Fruit fly (Drosophila melanogaster) whole organism, embryonic: ENCODE measurements around the gene dpr20.

Experiments used
- Abd-B ChIP-seq: fragments of 200-800 bp; sonication (Bioruptor generic); optimal IDR thresholded peaks from 2 replicates; lab custom pipeline; 2018; ENCODE audit warnings: missing biosample characterization, mild to moderate bottlenecking, missing genetic modification characterization, moderate library complexity
- BEAF-32 ChIP-seq: fragments of 200-800 bp; sonication (Bioruptor generic); optimal IDR thresholded peaks from 3 replicates; lab custom pipeline; 2017; ENCODE audit warnings: missing biosample characterization, missing genetic modification characterization, mild to moderate bottlenecking, moderate library complexity, missing genetic modification reagents
- Bdp1 ChIP-seq: fragments of 200-800 bp; sonication (Bioruptor generic); optimal IDR thresholded peaks from 3 replicates; lab custom pipeline; 2016; ENCODE audit warnings: missing biosample characterization, missing genetic modification characterization
- CG10267 ChIP-seq: fragments of 200-800 bp; sonication (Bioruptor generic); optimal IDR thresholded peaks from 2 replicates; lab custom pipeline; 2018; ENCODE audit warnings: missing biosample characterization, mild to moderate bottlenecking, missing genetic modification characterization, moderate library complexity
- CG10462 ChIP-seq: fragments of 200-800 bp; sonication (Bioruptor generic); optimal IDR thresholded peaks from 2 replicates; lab custom pipeline; 2016; ENCODE audit warnings: missing biosample characterization, missing genetic modification characterization
- CG10979 ChIP-seq: fragments of 200-800 bp; sonication (Bioruptor generic); optimal IDR thresholded peaks from 2 replicates; lab custom pipeline; 2018; ENCODE audit warnings: missing biosample characterization, mild to moderate bottlenecking, missing genetic modification characterization, moderate library complexity
- CG12104 ChIP-seq: fragments of 200-800 bp; sonication (Bioruptor generic); optimal IDR thresholded peaks from 3 replicates; lab custom pipeline; 2016; ENCODE audit warnings: missing biosample characterization, missing genetic modification characterization
- CG12391 ChIP-seq: fragments of 200-800 bp; sonication (Bioruptor generic); optimal IDR thresholded peaks from 3 replicates; lab custom pipeline; 2018; ENCODE audit warnings: missing biosample characterization, mild to moderate bottlenecking, missing genetic modification characterization, moderate library complexity
- CG14860 ChIP-seq: fragments of 200-800 bp; sonication (Bioruptor generic); IDR thresholded peaks from 3 replicates; pipeline ENCODE4 v1.3.6; 2022; ENCODE audit warnings: missing biosample characterization, missing genetic modification characterization; ENCODE audit not compliant: partially characterized antibody
- CG1529 ChIP-seq: fragments of 200-800 bp; sonication (Bioruptor generic); optimal IDR thresholded peaks from 3 replicates; lab custom pipeline; 2018; ENCODE audit warnings: missing biosample characterization, missing genetic modification characterization
- CG15601 ChIP-seq: fragments of 200-800 bp; sonication (Bioruptor generic); optimal IDR thresholded peaks from 3 replicates; lab custom pipeline; 2019; ENCODE audit warnings: missing biosample characterization, mild to moderate bottlenecking, missing genetic modification characterization, moderate library complexity
- CG17912 ChIP-seq: fragments of 200-800 bp; sonication (Bioruptor generic); optimal IDR thresholded peaks from 2 replicates; lab custom pipeline; 2018; ENCODE audit warnings: missing biosample characterization, mild to moderate bottlenecking, missing genetic modification characterization
- CG18764 ChIP-seq: fragments of 200-800 bp; sonication (Bioruptor generic); optimal IDR thresholded peaks from 3 replicates; lab custom pipeline; 2016; ENCODE audit warnings: missing biosample characterization, missing genetic modification characterization
- CG2129 ChIP-seq: fragments of 200-800 bp; sonication (Bioruptor generic); IDR thresholded peaks from 2 replicates; pipeline ENCODE4 v1.3.6; 2022; ENCODE audit warnings: missing biosample characterization, missing genetic modification characterization; ENCODE audit not compliant: partially characterized antibody
- CG3847 ChIP-seq: fragments of 200-800 bp; sonication (Bioruptor generic); IDR thresholded peaks from 2 replicates; pipeline ENCODE4 v1.3.6; 2022; ENCODE audit warnings: missing biosample characterization, missing genetic modification characterization
- CG7372 ChIP-seq: fragments of 200-800 bp; sonication (Bioruptor generic); IDR thresholded peaks from 2 replicates; pipeline ENCODE4 v1.3.6; 2022; ENCODE audit warnings: missing biosample characterization, missing genetic modification characterization
- CG7839 ChIP-seq: fragments of 200-800 bp; sonication (Bioruptor generic); optimal IDR thresholded peaks from 3 replicates; lab custom pipeline; 2018; ENCODE audit warnings: missing biosample characterization, mild to moderate bottlenecking, missing genetic modification characterization, moderate library complexity
- D19A ChIP-seq: fragments of 200-800 bp; optimal IDR thresholded peaks from 3 replicates; lab custom pipeline; 2019; ENCODE audit warnings: missing biosample characterization, mild to moderate bottlenecking, missing genetic modification characterization, moderate library complexity
- D19B ChIP-seq: fragments of 200-800 bp; sonication (Bioruptor generic); optimal IDR thresholded peaks from 2 replicates; lab custom pipeline; 2017; ENCODE audit warnings: missing biosample characterization, mild to moderate bottlenecking, missing genetic modification characterization
- Dp ChIP-seq: fragments of 200-800 bp; sonication (Bioruptor generic); optimal IDR thresholded peaks from 2 replicates; lab custom pipeline; 2018; ENCODE audit warnings: missing biosample characterization, mild to moderate bottlenecking, missing genetic modification characterization, moderate library complexity
- Drgx ChIP-seq: fragments of 200-800 bp; sonication (Bioruptor generic); IDR thresholded peaks from 2 replicates; pipeline ENCODE4 v1.3.6; 2022; ENCODE audit warnings: missing biosample characterization, missing genetic modification characterization
- Ets97D ChIP-seq: fragments of 200-800 bp; sonication (Bioruptor generic); optimal IDR thresholded peaks from 3 replicates; lab custom pipeline; 2016; ENCODE audit warnings: missing biosample characterization, missing genetic modification characterization
- Fer1 ChIP-seq: fragments of 200-800 bp; sonication (Bioruptor generic); optimal IDR thresholded peaks from 2 replicates; lab custom pipeline; 2017; ENCODE audit warnings: missing biosample characterization, mild to moderate bottlenecking, missing genetic modification characterization
- MESR4 ChIP-seq: fragments of 200-800 bp; sonication (Bioruptor generic); optimal IDR thresholded peaks from 2 replicates; lab custom pipeline; 2018; ENCODE audit warnings: missing biosample characterization, mild to moderate bottlenecking, missing genetic modification characterization, moderate library complexity
- Rfx ChIP-seq: fragments of 200-800 bp; sonication (Bioruptor generic); IDR thresholded peaks from 2 replicates; pipeline ENCODE4 v1.3.6; 2022; ENCODE audit warnings: missing biosample characterization, missing genetic modification characterization
- Trl ChIP-seq, 3 experiments: fragments of >200 bp in 2 of 3; fragments of 200-800 bp in 1 of 3; sonication (Bioruptor generic) in 1 of 3; optimal IDR thresholded peaks; 2 replicates in 1 of 3; 3 replicates in 2 of 3; lab custom pipeline; 2016 to 2017; ENCODE audit warnings: missing biosample characterization in 1 of 3, missing genetic modification characterization in 1 of 3
- YL-1 ChIP-seq: fragments of 200-800 bp; sonication (Bioruptor generic); optimal IDR thresholded peaks from 3 replicates; lab custom pipeline; 2017; ENCODE audit warnings: missing biosample characterization, mild to moderate bottlenecking, missing genetic modification characterization
- ato ChIP-seq: fragments of 200-800 bp; sonication (Bioruptor generic); IDR thresholded peaks from 2 replicates; pipeline ENCODE4 v1.3.6; 2022; ENCODE audit warnings: missing biosample characterization, missing genetic modification characterization; ENCODE audit not compliant: partially characterized antibody
- bab2 ChIP-seq: fragments of 200-800 bp; sonication (Bioruptor generic); optimal IDR thresholded peaks from 2 replicates; lab custom pipeline; 2016; ENCODE audit warnings: missing biosample characterization, missing genetic modification characterization
- cad ChIP-seq: fragments of >200 bp; optimal IDR thresholded peaks from 2 replicates; lab custom pipeline; 2017; ENCODE audit warnings: missing biosample characterization, missing genetic modification characterization
- ci ChIP-seq: fragments of 200-800 bp; sonication (Bioruptor generic); IDR thresholded peaks from 3 replicates; pipeline ENCODE4 v1.3.6; 2022; ENCODE audit warnings: missing biosample characterization, missing genetic modification characterization
- corto ChIP-seq: fragments of 200-800 bp; sonication (Bioruptor generic); optimal IDR thresholded peaks from 2 replicates; lab custom pipeline; 2016; ENCODE audit warnings: missing biosample characterization, mild to moderate bottlenecking, missing genetic modification characterization, moderate library complexity
- croc ChIP-seq: fragments of 200-800 bp; sonication (Bioruptor generic); conservative IDR thresholded peaks from 3 replicates; pipeline ENCODE4 v1.3.6; 2022; ENCODE audit warnings: missing biosample characterization, missing genetic modification characterization
- dan ChIP-seq: fragments of 200-800 bp; sonication (Bioruptor generic); IDR thresholded peaks from 2 replicates; pipeline ENCODE4 v1.3.6; 2022; ENCODE audit warnings: missing biosample characterization, missing genetic modification characterization
- dysf ChIP-seq: fragments of 200-800 bp; sonication (Bioruptor generic); IDR thresholded peaks from 3 replicates; pipeline ENCODE4 v1.3.6; 2022; ENCODE audit warnings: missing biosample characterization, missing genetic modification characterization
- hb ChIP-seq: fragments of 200-800 bp; sonication (Bioruptor generic); IDR thresholded peaks from 3 replicates; pipeline ENCODE4 v1.3.6; 2022; ENCODE audit warnings: missing biosample characterization, missing genetic modification characterization; ENCODE audit not compliant: partially characterized antibody
- hbn ChIP-seq: fragments of 200-800 bp; sonication (Bioruptor generic); IDR thresholded peaks from 2 replicates; pipeline ENCODE4 v1.3.6; 2022; ENCODE audit warnings: missing biosample characterization, missing genetic modification characterization; ENCODE audit not compliant: partially characterized antibody
- her ChIP-seq: fragments of 200-800 bp; sonication (Bioruptor generic); optimal IDR thresholded peaks from 2 replicates; lab custom pipeline; 2016; ENCODE audit warnings: missing biosample characterization, missing genetic modification characterization
- hkb ChIP-seq, 2 experiments: fragments of 200-800 bp in 1 of 2; fragments of >200 bp in 1 of 2; sonication (Bioruptor generic) in 1 of 2; IDR thresholded peaks in 1 of 2; optimal IDR thresholded peaks in 1 of 2; 2 replicates each; pipeline versions ENCODE4 v1.3.6 to Lab custom; 2017 to 2022; ENCODE audit warnings: missing biosample characterization in 1 of 2, missing genetic modification characterization in 1 of 2
- ind ChIP-seq: fragments of 200-800 bp; sonication (Bioruptor generic); optimal IDR thresholded peaks from 3 replicates; lab custom pipeline; 2016; ENCODE audit warnings: missing biosample characterization, missing genetic modification characterization
- mld ChIP-seq: fragments of 200-800 bp; sonication (Bioruptor generic); IDR thresholded peaks from 3 replicates; pipeline ENCODE4 v1.3.6; 2022; ENCODE audit warnings: missing biosample characterization, missing genetic modification characterization; ENCODE audit not compliant: partially characterized antibody
- oc ChIP-seq: fragments of 200-800 bp; sonication (Bioruptor generic); optimal IDR thresholded peaks from 2 replicates; lab custom pipeline; 2018; ENCODE audit warnings: missing biosample characterization, mild to moderate bottlenecking, missing genetic modification characterization, moderate library complexity
- phol ChIP-seq: fragments of 200-800 bp; sonication (Bioruptor generic); optimal IDR thresholded peaks from 3 replicates; lab custom pipeline; 2018; ENCODE audit warnings: missing biosample characterization, mild to moderate bottlenecking, missing genetic modification characterization, moderate library complexity
- psq ChIP-seq: fragments of 200-800 bp; sonication (Bioruptor generic); optimal IDR thresholded peaks from 2 replicates; lab custom pipeline; 2017; ENCODE audit warnings: missing biosample characterization, missing genetic modification characterization
- sima ChIP-seq: fragments of 200-800 bp; sonication (Bioruptor generic); optimal IDR thresholded peaks from 2 replicates; lab custom pipeline; 2016; ENCODE audit warnings: missing biosample characterization, missing genetic modification characterization
- slbo ChIP-seq: fragments of 200-800 bp; sonication (Bioruptor generic); IDR thresholded peaks from 2 replicates; pipeline ENCODE4 v1.3.6; 2022; ENCODE audit warnings: missing biosample characterization, missing genetic modification characterization

dpr20 gene

DNA sequence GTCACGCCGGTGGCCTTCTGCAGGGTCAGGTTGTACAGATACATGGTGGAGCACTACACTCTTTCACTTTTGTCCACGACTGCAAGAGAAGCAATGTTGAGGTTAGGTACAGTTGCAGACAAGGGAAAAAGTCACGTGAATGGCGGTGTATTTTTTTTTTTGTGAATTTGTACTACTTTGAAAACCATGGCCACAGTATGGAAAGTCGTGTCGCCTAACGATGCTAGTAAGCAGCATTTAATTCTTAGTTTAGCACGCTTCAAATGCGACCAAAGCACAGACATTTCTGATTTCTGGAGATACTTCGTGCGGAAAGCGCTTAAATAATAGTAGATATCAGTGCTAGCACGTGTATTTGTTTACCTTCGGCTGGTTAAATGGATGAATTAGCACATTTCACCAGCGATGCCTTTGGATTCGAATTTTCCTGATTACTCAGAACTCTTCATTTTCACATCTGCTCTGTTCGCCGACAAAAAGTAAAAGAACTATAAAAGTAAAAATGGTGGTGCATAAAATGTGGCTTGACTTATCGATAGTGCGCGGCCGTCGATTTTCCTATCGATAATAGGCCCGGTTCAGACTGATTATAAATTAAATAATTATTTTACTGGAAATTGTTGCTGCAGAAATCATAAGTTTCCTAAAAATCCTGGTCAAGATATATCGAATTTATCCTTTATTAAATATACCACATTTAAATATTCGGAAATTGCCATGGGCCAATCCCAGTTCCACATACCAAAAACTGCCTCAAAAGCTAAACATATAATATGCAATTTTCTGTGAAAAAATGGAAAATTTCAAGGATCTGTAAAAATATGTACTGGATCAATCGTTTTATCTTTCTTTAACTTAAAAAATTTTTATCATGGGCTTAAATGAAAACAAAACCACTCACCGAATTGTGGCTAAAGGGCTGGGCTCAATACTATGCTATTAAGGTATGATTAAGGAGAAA, 23.9 kb downstream of the dpr20 start, which contains the start of gene Sf3b3 (continued):
- TF ChIP-seq CG1529 (GFP tag; lab: Kevin White, UChicago) (no peak), ato (peak; percentile 64), CG14860 (GFP tag; lab: Robert Waterston, UW) (peak; percentile 40; the same call in 1 of the 3 replicates), hb (GFP tag; lab: Robert Waterston, UW) (peak; percentile 38; the same call in 1 of the 3 replicates), CG10462 (GFP tag; lab: Kevin White, UChicago) (no peak), D19A (tag; lab: Kevin White, UChicago) (peak; percentile 2), mld (GFP tag; lab: Robert Waterston, UW) (peak; percentile 62; the same call in 1 of the 3 replicates), CG3847 (GFP tag; lab: Robert Waterston, UW) (no peak), CG12104 (no peak), psq (GFP tag; lab: Kevin White, UChicago) (no peak), Dp (GFP tag; lab: Kevin White, UChicago) (peak; percentile 12), her (GFP tag; lab: Kevin White, UChicago) (no peak), ind (no peak), BEAF-32 (GFP tag; lab: Kevin White, UChicago) (peak; percentile 69), oc (tag; lab: Kevin White, UChicago) (no peak), sima (GFP tag; lab: Kevin White, UChicago) (no peak), dan (GFP tag; lab: Robert Waterston, UW) (no peak), Trl (optimal IDR thresholded peaks at IDR 0.05; lab: Kevin White, UChicago) (no peak), Trl (GFP tag; optimal IDR thresholded peaks at IDR 0.05; lab: Kevin White, UChicago) (no peak), CG7839 (tag; lab: Kevin White, UChicago) (peak; percentile 21), Bdp1 (GFP tag; lab: Kevin White, UChicago) (no peak), Abd-B (GFP tag; lab: Kevin White, UChicago) (no peak), Drgx (GFP tag; lab: Robert Waterston, UW) (peak; percentile 12; the same call in 1 of the 2 replicates), CG15601 (no peak), croc (GFP tag; lab: Robert Waterston, UW) (no peak), CG17912 (GFP tag; lab: Kevin White, UChicago) (no peak), CG10267 (no peak), CG12391 (tag; lab: Kevin White, UChicago) (peak; percentile 4), bab2 (peak; percentile 14), CG7372 (GFP tag; lab: Robert Waterston, UW) (no peak), phol (tag; lab: Kevin White, UChicago) (peak; percentile 83), ci (peak; percentile 41; the same call in 1 of the 3 replicates), Ets97D (GFP tag; lab: Kevin White, UChicago) (peak; percentile 45), CG10979 (tag; lab: Kevin White, UChicago) (peak; percentile 6), D19B (no peak), slbo (GFP tag; lab: Robert Waterston, UW) (peak; percentile 47), CG2129 (GFP tag; lab: Robert Waterston, UW) (peak; percentile 24; the same call in 1 of the 2 replicates), hbn (peak; percentile 25; the same call in 1 of the 2 replicates), Fer1 (GFP tag; lab: Kevin White, UChicago) (peak; percentile 43), CG18764 (GFP tag; lab: Kevin White, UChicago) (no peak), dysf (GFP tag; lab: Robert Waterston, UW) (0 out of 3 replicates have a peak, but pooled peaks have one; percentile 33), hkb (optimal IDR thresholded peaks at IDR 0.05; lab: Kevin White, UChicago) (no peak), hkb (GFP tag; IDR thresholded peaks at IDR 0.05; lab: Robert Waterston, UW) (0 out of 2 replicates have a peak, but pooled peaks have one; percentile 22), MESR4 (GFP tag; lab: Kevin White, UChicago) (peak; percentile 74), Rfx (GFP tag; lab: Robert Waterston, UW) (peak; percentile 66), corto (no peak), cad (no peak), YL-1 (peak; percentile 70)
